Fruit fly (Drosophila melanogaster): ENCODE results near the gene B4.

B4 gene

DNA sequence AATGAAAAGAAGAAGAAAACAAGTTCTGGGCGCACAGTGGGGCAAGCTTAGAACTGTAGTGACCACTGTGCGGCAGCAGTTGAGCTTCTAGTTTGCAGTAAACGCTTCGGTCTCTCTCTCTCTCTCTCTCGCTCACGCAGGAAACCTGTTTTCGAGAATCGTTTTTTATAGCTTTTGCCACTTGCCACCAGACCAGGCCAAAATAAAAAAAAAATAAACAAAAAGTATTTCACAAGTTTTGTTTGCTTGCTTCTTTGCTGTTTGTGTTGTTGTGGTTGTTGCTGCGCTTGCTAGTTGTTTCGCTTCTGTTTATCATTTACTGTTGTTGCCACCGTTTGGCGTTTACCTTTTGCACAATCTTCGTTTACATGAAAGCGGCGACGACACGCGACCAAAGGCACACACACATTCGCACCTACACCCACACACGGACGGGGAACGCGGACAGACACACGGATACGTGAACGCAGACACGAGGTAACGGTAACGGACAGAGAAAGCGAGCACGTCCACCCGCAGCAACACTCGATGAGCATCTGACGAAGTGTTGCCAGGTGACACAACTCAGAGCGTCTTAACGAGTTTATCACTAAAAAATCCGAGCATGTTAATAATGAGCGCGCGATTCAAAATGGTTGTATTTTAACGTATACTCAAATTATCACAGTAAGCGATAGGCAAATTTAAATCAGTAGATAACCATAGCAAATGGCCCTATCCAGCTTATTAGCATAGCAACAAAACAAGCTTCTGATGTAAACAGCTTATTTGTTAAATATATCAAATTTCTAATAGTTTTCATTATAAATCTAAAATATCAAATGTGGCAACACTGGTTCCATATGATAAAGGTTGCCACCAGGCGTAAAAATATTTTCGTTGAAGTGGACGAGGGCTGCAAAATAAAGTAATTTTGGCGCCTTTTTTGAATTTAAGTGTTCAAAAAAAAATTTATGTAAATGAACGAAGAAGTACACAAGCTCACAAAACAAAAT is at the start of gene B4 (continued):
- no peak for TF ChIP-seq Scr (GFP tag; IDR thresholded peaks at IDR 0.05; ENCODE audit: partially characterized antibody)
- TF ChIP-seq CG4707 (GFP tag; optimal IDR thresholded peaks at IDR 0.05), result peak; percentile 73
- peak; percentile 3 for TF ChIP-seq CG11723 (GFP tag; optimal IDR thresholded peaks at IDR 0.05)
- TF ChIP-seq Antp (GFP tag; optimal IDR thresholded peaks at IDR 0.05), result peak; percentile 35

DNA sequence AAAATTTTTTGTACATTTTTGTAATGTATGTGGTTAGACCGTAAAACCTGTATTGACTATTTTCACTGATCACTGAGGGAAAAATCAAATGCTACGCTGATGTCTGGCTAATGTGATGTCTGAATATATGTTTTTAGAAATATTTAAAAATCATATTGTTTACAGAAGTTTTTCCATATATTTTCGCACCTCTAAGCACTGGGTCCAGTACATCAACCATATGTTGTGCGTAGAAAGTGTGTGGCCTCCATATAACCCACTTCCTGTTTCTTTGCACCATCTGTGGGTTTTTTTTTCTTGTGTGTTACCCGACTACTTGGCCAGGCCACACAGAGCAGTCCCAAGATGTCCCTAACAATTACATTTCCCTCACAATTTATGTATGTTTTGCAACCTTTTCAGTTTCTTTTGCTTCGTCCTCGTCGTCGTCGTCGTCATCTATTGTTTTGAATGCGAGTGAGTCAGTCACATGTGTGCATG is 48.0 kb upstream of the B4 start, which contains the start of gene CG9254:
Gene CG9254 (minus strand): TSS at position 51 of the 480 bp plus-strand sequence.
- TF ChIP-seq ro (GFP tag; IDR thresholded peaks at IDR 0.05) (no peak), phol (tag; optimal IDR thresholded peaks at IDR 0.05) (no peak), tll (GFP tag; optimal IDR thresholded peaks at IDR 0.05) (peak in 1 of 2 experiments; percentile 0), twi (tag; optimal IDR thresholded peaks at IDR 0.05) (peak; percentile 94)

DNA sequence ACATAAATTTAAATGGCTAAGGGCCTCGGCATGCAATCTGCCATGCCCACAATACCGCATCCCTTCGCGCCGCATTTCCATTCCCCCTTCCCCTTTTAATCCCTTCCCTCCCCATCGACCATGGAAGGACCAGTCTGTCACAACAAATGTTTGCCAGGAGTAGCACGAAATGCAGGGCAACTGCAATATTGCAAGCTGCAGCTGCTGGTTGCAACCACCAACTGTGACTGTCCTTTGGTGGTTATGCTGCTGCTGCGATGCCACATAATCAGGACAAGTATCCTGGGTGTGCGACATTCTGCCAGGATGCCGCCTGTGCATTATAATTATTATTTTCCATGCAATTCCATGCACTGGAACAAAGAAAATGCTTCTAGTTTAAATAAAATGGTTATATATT is 42.3 kb upstream of the B4 start:
- TF ChIP-seq Neu2 (GFP tag; optimal IDR thresholded peaks at IDR 0.05; ENCODE audit: borderline replicate concordance), result peak; percentile 88
- peak; percentile 71 for TF ChIP-seq Kr (GFP tag; optimal IDR thresholded peaks at IDR 0.05)
- no peak for TF ChIP-seq maf-S (GFP tag; optimal IDR thresholded peaks at IDR 0.05)
- TF ChIP-seq nerfin-1 (tag; optimal IDR thresholded peaks at IDR 0.05), result peak; percentile 27
- no peak for TF ChIP-seq sima (GFP tag; optimal IDR thresholded peaks at IDR 0.05)
- TF ChIP-seq ase (GFP tag; IDR thresholded peaks at IDR 0.05), result 0 out of 3 replicates have a peak, but pooled peaks have one; percentile 40
- TF ChIP-seq twi (tag; optimal IDR thresholded peaks at IDR 0.05), result peak; percentile 58
- TF ChIP-seq CG1792 (GFP tag; optimal IDR thresholded peaks at IDR 0.05), result no peak
- peak; percentile 44 for TF ChIP-seq pros (GFP tag; optimal IDR thresholded peaks at IDR 0.05)

DNA sequence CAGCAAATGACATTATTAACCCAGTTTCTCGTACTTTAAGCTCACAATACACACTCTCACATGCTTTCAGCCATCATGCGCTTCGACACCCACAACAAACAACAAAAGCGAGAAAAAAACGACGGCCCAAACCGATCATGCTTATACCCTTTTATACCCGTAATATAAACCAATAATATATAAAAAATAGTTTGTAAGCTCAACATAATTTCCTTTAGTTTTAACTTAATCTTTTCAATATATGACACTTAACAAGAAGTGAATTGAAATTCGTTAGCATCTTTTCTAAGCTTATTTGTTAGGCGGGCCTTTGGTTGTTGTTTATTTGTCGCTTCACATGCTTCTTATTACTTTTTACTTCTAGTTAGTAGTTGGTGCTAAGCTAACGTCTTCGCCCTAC is 37.5 kb upstream of the B4 start:
- TF ChIP-seq pan (optimal IDR thresholded peaks at IDR 0.05), result no peak
- TF ChIP-seq pan (GFP tag; optimal IDR thresholded peaks at IDR 0.05 in 1 of 2, IDR thresholded peaks at IDR 0.05 in 1 of 2), result peak in 1 of 2 experiments; percentile 29
- no peak for TF ChIP-seq Med (GFP tag)
- peak; percentile 76 for TF ChIP-seq D19A (tag; optimal IDR thresholded peaks at IDR 0.05)
- no peak for TF ChIP-seq zen (tag; optimal IDR thresholded peaks at IDR 0.05)
- no peak for TF ChIP-seq gsb (GFP tag; IDR thresholded peaks at IDR 0.05)
- TF ChIP-seq gem (tag; optimal IDR thresholded peaks at IDR 0.05), result peak; percentile 1

DNA sequence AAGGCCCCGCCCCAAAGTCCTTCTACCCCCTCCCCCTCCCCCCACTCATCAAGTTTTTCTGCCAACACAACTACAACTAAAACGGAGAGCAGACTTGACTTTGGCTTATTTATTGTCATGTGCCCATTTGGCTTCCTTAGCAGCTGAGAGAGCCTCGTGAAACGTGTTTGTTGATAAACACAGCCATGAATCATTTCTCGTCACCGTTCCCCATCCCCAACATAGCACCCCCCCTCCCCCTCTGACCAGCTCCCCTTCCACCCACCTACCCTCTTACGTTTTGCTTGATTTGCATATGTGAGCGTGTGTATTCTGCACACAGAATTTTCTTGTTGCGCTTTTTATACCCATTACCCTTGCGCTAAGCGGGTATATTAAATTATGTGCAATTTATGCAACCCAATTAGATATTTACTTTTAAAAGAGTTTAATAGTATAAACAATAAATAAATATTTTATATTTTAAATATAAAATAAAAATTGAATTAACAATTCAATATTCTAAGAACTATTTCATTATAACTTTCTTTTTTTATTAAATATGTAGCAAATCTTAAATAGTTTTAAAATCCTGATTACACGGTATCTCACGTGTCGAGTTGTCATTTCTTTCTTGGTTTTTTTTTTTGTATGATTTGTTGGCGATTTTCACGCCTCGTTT is 22.8 kb upstream of the B4 start:
- no peak for TF ChIP-seq CG8290 (GFP tag; optimal IDR thresholded peaks at IDR 0.05)
- no peak for TF ChIP-seq CG8290 (tag; optimal IDR thresholded peaks at IDR 0.05)
- TF ChIP-seq CG18599 (GFP tag; optimal IDR thresholded peaks at IDR 0.05), result peak; percentile 21
- TF ChIP-seq Dip2 (GFP tag; IDR thresholded peaks at IDR 0.05), result no peak
- TF ChIP-seq scrt (GFP tag; optimal IDR thresholded peaks at IDR 0.05), result peak; percentile 32
- TF ChIP-seq CG11504 (tag; optimal IDR thresholded peaks at IDR 0.05), result peak; percentile 58
- TF ChIP-seq cwo (GFP tag; optimal IDR thresholded peaks at IDR 0.05), result no peak
- no peak for TF ChIP-seq CG12236 (GFP tag; optimal IDR thresholded peaks at IDR 0.05)
- peak; percentile 67 for TF ChIP-seq CG7839 (tag; optimal IDR thresholded peaks at IDR 0.05)
- TF ChIP-seq CG3281 (GFP tag; optimal IDR thresholded peaks at IDR 0.05), result peak; percentile 1
- peak; percentile 54 for TF ChIP-seq gem (tag; optimal IDR thresholded peaks at IDR 0.05)
- TF ChIP-seq CG13296 (GFP tag; optimal IDR thresholded peaks at IDR 0.05), result peak; percentile 42
- TF ChIP-seq CG4617 (GFP tag; optimal IDR thresholded peaks at IDR 0.05; ENCODE audit: borderline replicate concordance), result no peak
- TF ChIP-seq emc (GFP tag; optimal IDR thresholded peaks at IDR 0.05), result no peak
- TF ChIP-seq Adf1 (GFP tag; IDR thresholded peaks at IDR 0.05), result no peak
- peak; percentile 23 for TF ChIP-seq fd96Cb (tag; optimal IDR thresholded peaks at IDR 0.05)
- TF ChIP-seq Xrp1 (GFP tag; IDR thresholded peaks at IDR 0.05), result peak; percentile 14; the same call in 1 of the 2 replicates
- peak; percentile 69 for TF ChIP-seq D19B (GFP tag; optimal IDR thresholded peaks at IDR 0.05)

Data from whole organism, embryonic.